Fruit fly (Drosophila melanogaster) whole organism, prepupa: Measurements from ENCODE around the gene stac.

Experiments
- Blimp-1 ChIP-seq: fragments of 200-800 bp; sonication (Bioruptor generic); optimal IDR thresholded peaks from 3 replicates; lab custom pipeline; 2017; ENCODE audit warnings: missing biosample characterization, missing genetic modification characterization, mild to moderate bottlenecking, moderate library complexity, missing genetic modification reagents
- CG10631 ChIP-seq: fragments of 200-800 bp; sonication (Bioruptor generic); optimal IDR thresholded peaks from 2 replicates; lab custom pipeline; 2016; ENCODE audit warnings: missing biosample characterization, missing genetic modification characterization
- CG10669 ChIP-seq: fragments of 200-800 bp; sonication (Bioruptor generic); optimal IDR thresholded peaks from 3 replicates; lab custom pipeline; 2018; ENCODE audit warnings: missing biosample characterization, mild to moderate bottlenecking, missing genetic modification characterization, moderate library complexity
- CG11294 ChIP-seq: fragments of 200-800 bp; sonication (Bioruptor generic); IDR thresholded peaks from 2 replicates; pipeline ENCODE4 v1.3.6; 2022; ENCODE audit warnings: missing biosample characterization, missing genetic modification characterization
- CG11762 ChIP-seq: fragments of 200-800 bp; sonication (Bioruptor generic); optimal IDR thresholded peaks from 3 replicates; lab custom pipeline; 2016; ENCODE audit warnings: missing biosample characterization, missing genetic modification characterization; ENCODE audit not compliant: insufficient read depth
- CG11902 ChIP-seq: fragments of 200-800 bp; sonication (Bioruptor generic); optimal IDR thresholded peaks from 3 replicates; lab custom pipeline; 2016; ENCODE audit warnings: missing biosample characterization, missing genetic modification characterization
- CG15336 ChIP-seq: fragments of 200-800 bp; sonication (Bioruptor generic); IDR thresholded peaks from 2 replicates; pipeline ENCODE4 v1.3.6; 2022; ENCODE audit warnings: missing biosample characterization, missing genetic modification characterization
- CG16779 ChIP-seq: fragments of 200-800 bp; sonication (Bioruptor generic); optimal IDR thresholded peaks from 3 replicates; lab custom pipeline; 2017; ENCODE audit warnings: missing biosample characterization, mild to moderate bottlenecking, missing genetic modification characterization
- CG3032 ChIP-seq: fragments of 200-800 bp; optimal IDR thresholded peaks from 2 replicates; lab custom pipeline; 2019; ENCODE audit warnings: missing biosample characterization, mild to moderate bottlenecking, missing genetic modification characterization, moderate library complexity
- CG31627 ChIP-seq: fragments of 200-800 bp; sonication (Bioruptor generic); optimal IDR thresholded peaks from 3 replicates; lab custom pipeline; 2016; ENCODE audit warnings: missing biosample characterization, missing genetic modification characterization
- CG32006 ChIP-seq: fragments of 200-800 bp; sonication (Bioruptor generic); optimal IDR thresholded peaks from 3 replicates; lab custom pipeline; 2017; ENCODE audit warnings: missing biosample characterization, mild to moderate bottlenecking, missing genetic modification characterization
- CG3919 ChIP-seq: fragments of 200-800 bp; sonication (Bioruptor generic); optimal IDR thresholded peaks from 3 replicates; lab custom pipeline; 2016; ENCODE audit warnings: missing biosample characterization, missing genetic modification characterization
- CG4318 ChIP-seq: fragments of 200-800 bp; sonication (Bioruptor generic); optimal IDR thresholded peaks from 3 replicates; lab custom pipeline; 2017; ENCODE audit warnings: missing biosample characterization, mild to moderate bottlenecking, missing genetic modification characterization
- CG6163 ChIP-seq: fragments of 200-800 bp; sonication (Bioruptor generic); IDR thresholded peaks from 3 replicates; pipeline ENCODE4 v1.3.6; 2022; ENCODE audit warnings: missing biosample characterization, missing genetic modification characterization
- CG6276 ChIP-seq: fragments of 200-800 bp; sonication (Bioruptor generic); optimal IDR thresholded peaks from 2 replicates; lab custom pipeline; 2017; ENCODE audit warnings: missing biosample characterization, mild to moderate bottlenecking, missing genetic modification characterization
- CG6792 ChIP-seq: fragments of 200-800 bp; sonication (Bioruptor generic); optimal IDR thresholded peaks from 3 replicates; lab custom pipeline; 2016; ENCODE audit warnings: missing biosample characterization, missing genetic modification characterization
- CG6854 ChIP-seq: fragments of 200-800 bp; sonication (Bioruptor generic); optimal IDR thresholded peaks from 2 replicates; lab custom pipeline; 2017; ENCODE audit warnings: missing biosample characterization, mild to moderate bottlenecking, missing genetic modification characterization
- CG7368 ChIP-seq: fragments of 200-800 bp; sonication (Bioruptor generic); optimal IDR thresholded peaks from 3 replicates; lab custom pipeline; 2016; ENCODE audit warnings: missing biosample characterization, missing genetic modification characterization
- CG8119 ChIP-seq: fragments of 200-800 bp; sonication (Bioruptor generic); IDR thresholded peaks from 3 replicates; pipeline ENCODE4 v1.3.6; 2022; ENCODE audit warnings: missing biosample characterization, missing genetic modification characterization
- CG8632 ChIP-seq: fragments of 200-800 bp; sonication (Bioruptor generic); optimal IDR thresholded peaks from 3 replicates; lab custom pipeline; 2016; ENCODE audit warnings: missing biosample characterization, missing genetic modification characterization
- CG9139 ChIP-seq: fragments of 200-800 bp; sonication (Bioruptor generic); optimal IDR thresholded peaks from 3 replicates; lab custom pipeline; 2017; ENCODE audit warnings: missing biosample characterization, mild to moderate bottlenecking, missing genetic modification characterization
- Eip75B ChIP-seq: fragments of 200-800 bp; sonication (Bioruptor generic); optimal IDR thresholded peaks from 3 replicates; lab custom pipeline; 2016; ENCODE audit warnings: missing biosample characterization, missing genetic modification characterization
- Eip78C ChIP-seq: fragments of 200-800 bp; sonication (Bioruptor generic); peaks from one replicate; lab custom pipeline; 2016; ENCODE audit warnings: missing biosample characterization, missing genetic modification characterization
- Ets21C ChIP-seq: fragments of 200-800 bp; sonication (Bioruptor generic); optimal IDR thresholded peaks from 3 replicates; lab custom pipeline; 2016; ENCODE audit warnings: missing biosample characterization, missing genetic modification characterization
- Ets96B ChIP-seq: fragments of 200-800 bp; optimal IDR thresholded peaks from 2 replicates; lab custom pipeline; 2019; ENCODE audit warnings: missing biosample characterization, mild to moderate bottlenecking, missing genetic modification characterization, moderate library complexity
- Hr38 ChIP-seq: sonication (Bioruptor generic); optimal IDR thresholded peaks from 2 replicates; lab custom pipeline; 2016; ENCODE audit warnings: missing biosample characterization, missing genetic modification characterization
- Hr39 ChIP-seq: fragments of 200-800 bp; sonication (Bioruptor generic); optimal IDR thresholded peaks from 2 replicates; lab custom pipeline; 2016; ENCODE audit warnings: missing biosample characterization, missing genetic modification characterization
- Hr4 ChIP-seq: fragments of 200-800 bp; sonication (Bioruptor generic); optimal IDR thresholded peaks from 3 replicates; lab custom pipeline; 2016; ENCODE audit warnings: missing biosample characterization, missing genetic modification characterization
- Met ChIP-seq: fragments of 200-800 bp; sonication (Bioruptor generic); optimal IDR thresholded peaks from 3 replicates; lab custom pipeline; 2016; ENCODE audit warnings: missing biosample characterization, missing genetic modification characterization
- OdsH ChIP-seq: fragments of 200-800 bp; sonication (Bioruptor generic); optimal IDR thresholded peaks from 3 replicates; lab custom pipeline; 2016; ENCODE audit warnings: missing biosample characterization, missing genetic modification characterization
- Sox102F ChIP-seq: fragments of 200-800 bp; sonication (Bioruptor generic); optimal IDR thresholded peaks from 2 replicates; lab custom pipeline; 2016; ENCODE audit warnings: missing biosample characterization, mild to moderate bottlenecking, missing genetic modification characterization
- Sox14 ChIP-seq: fragments of 200-800 bp; sonication (Bioruptor generic); optimal IDR thresholded peaks from 3 replicates; lab custom pipeline; 2016; ENCODE audit warnings: missing biosample characterization, missing genetic modification characterization
- Sox15 ChIP-seq: fragments of 200-800 bp; sonication (Bioruptor generic); optimal IDR thresholded peaks from 3 replicates; lab custom pipeline; 2016; ENCODE audit warnings: missing biosample characterization, missing genetic modification characterization
- achi ChIP-seq: fragments of 200-800 bp; sonication (Bioruptor generic); optimal IDR thresholded peaks from 3 replicates; lab custom pipeline; 2016; ENCODE audit warnings: missing biosample characterization, missing genetic modification characterization
- acj6 ChIP-seq: fragments of 200-800 bp; sonication (Bioruptor generic); optimal IDR thresholded peaks from 3 replicates; lab custom pipeline; 2016; ENCODE audit warnings: missing biosample characterization, missing genetic modification characterization
- cyc ChIP-seq: fragments of 200-800 bp; sonication (Bioruptor generic); optimal IDR thresholded peaks from 3 replicates; lab custom pipeline; 2016; ENCODE audit warnings: missing biosample characterization, missing genetic modification characterization
- dac ChIP-seq: fragments of 200-800 bp; sonication (Bioruptor generic); optimal IDR thresholded peaks from 2 replicates; lab custom pipeline; 2017; ENCODE audit warnings: missing biosample characterization, mild to moderate bottlenecking, missing genetic modification characterization
- dsx ChIP-seq: fragments of 200-800 bp; optimal IDR thresholded peaks from 3 replicates; lab custom pipeline; 2019; ENCODE audit warnings: missing biosample characterization, mild to moderate bottlenecking, missing genetic modification characterization, moderate library complexity; ENCODE audit not compliant: poor library complexity, severe bottlenecking
- eg ChIP-seq: fragments of 200-800 bp; sonication (Bioruptor generic); IDR thresholded peaks from 3 replicates; pipeline ENCODE4 v1.3.6; 2022; ENCODE audit warnings: missing biosample characterization, missing genetic modification characterization
- esn ChIP-seq: fragments of 200-800 bp; sonication (Bioruptor generic); optimal IDR thresholded peaks from 2 replicates; lab custom pipeline; 2016; ENCODE audit warnings: missing biosample characterization, mild to moderate bottlenecking, missing genetic modification characterization, moderate library complexity
- fd59A ChIP-seq: fragments of 200-800 bp; sonication (Bioruptor generic); optimal IDR thresholded peaks from 2 replicates; lab custom pipeline; 2017; ENCODE audit warnings: missing biosample characterization, mild to moderate bottlenecking, missing genetic modification characterization, missing genetic modification reagents
- fd85E ChIP-seq: fragments of 200-800 bp; sonication (Bioruptor generic); optimal IDR thresholded peaks from 3 replicates; lab custom pipeline; 2016; ENCODE audit warnings: missing biosample characterization, missing genetic modification characterization
- lz ChIP-seq: fragments of 200-800 bp; sonication (Bioruptor generic); optimal IDR thresholded peaks from 3 replicates; lab custom pipeline; 2016; ENCODE audit warnings: missing biosample characterization, missing genetic modification characterization
- net ChIP-seq: fragments of 200-800 bp; sonication (Bioruptor generic); optimal IDR thresholded peaks from 3 replicates; lab custom pipeline; 2016; ENCODE audit warnings: missing biosample characterization, missing genetic modification characterization
- pdm3 ChIP-seq: fragments of 200-800 bp; sonication (Bioruptor generic); optimal IDR thresholded peaks from 3 replicates; lab custom pipeline; 2016; ENCODE audit warnings: missing biosample characterization, missing genetic modification characterization
- salr ChIP-seq, 2 experiments: fragments of 200-800 bp; sonication (Bioruptor generic); optimal IDR thresholded peaks; 3 replicates each; lab custom pipeline; 2016 to 2018; ENCODE audit warnings: missing biosample characterization in 2 of 2, missing genetic modification characterization in 2 of 2, mild to moderate bottlenecking in 1 of 2
- spab ChIP-seq: fragments of 200-800 bp; sonication (Bioruptor generic); optimal IDR thresholded peaks from 2 replicates; lab custom pipeline; 2017; ENCODE audit warnings: missing biosample characterization, mild to moderate bottlenecking, missing genetic modification characterization, missing genetic modification reagents
- ss ChIP-seq, 2 experiments: fragments of 200-800 bp; sonication (Bioruptor generic); optimal IDR thresholded peaks; 2 replicates in 1 of 2; 3 replicates in 1 of 2; lab custom pipeline; 2017 to 2018; ENCODE audit warnings: mild to moderate bottlenecking in 2 of 2, missing biosample characterization in 2 of 2, missing genetic modification characterization in 2 of 2, moderate library complexity in 1 of 2
- svp ChIP-seq: fragments of 200-800 bp; sonication (Bioruptor generic); peaks from one replicate; lab custom pipeline; 2016; ENCODE audit warnings: missing biosample characterization, missing genetic modification characterization
- topi ChIP-seq: fragments of 200-800 bp; sonication (Bioruptor generic); optimal IDR thresholded peaks from 3 replicates; lab custom pipeline; 2016; ENCODE audit warnings: missing biosample characterization, missing genetic modification characterization
- vri ChIP-seq: fragments of 200-800 bp; sonication (Bioruptor generic); optimal IDR thresholded peaks from 3 replicates; lab custom pipeline; 2016; ENCODE audit warnings: missing biosample characterization, mild to moderate bottlenecking, missing genetic modification characterization

stac gene

dm6 chr3R:25024895-25025557, 31.1 kb upstream of the stac start, which contains the start of the genes EMC6 and Hr96:
TSS of gene EMC6 (minus strand) at chr3R:25025017.
TSS of gene Hr96 (plus strand) at chr3R:25025235.
- TF ChIP-seq Blimp-1 (GFP tag; lab: Kevin White, UChicago) (peak; percentile 62), vri (GFP tag; lab: Kevin White, UChicago) (no peak), Ets96B (peak; percentile 84), CG3919 (peak; percentile 94), CG4318 (GFP tag; lab: Kevin White, UChicago) (no peak), CG7368 (peak; percentile 85), CG32006 (no peak), topi (GFP tag; lab: Kevin White, UChicago) (peak; percentile 91), achi (GFP tag; lab: Kevin White, UChicago) (peak; percentile 88), salr (GFP tag; optimal IDR thresholded peaks at IDR 0.05; lab: Kevin White, UChicago) (peak in 1 of 2 experiments; percentile 89), CG3032 (peak; percentile 90), OdsH (peak; percentile 94), eg (GFP tag; lab: Robert Waterston, UW) (peak; percentile 94), Sox102F (GFP tag; lab: Kevin White, UChicago) (peak; percentile 93), Sox15 (GFP tag; lab: Kevin White, UChicago) (peak; percentile 87), CG8632 (GFP tag; lab: Kevin White, UChicago) (peak; percentile 88), Ets21C (GFP tag; lab: Kevin White, UChicago) (peak; percentile 90), CG10631 (GFP tag; lab: Kevin White, UChicago) (peak; percentile 93), pdm3 (GFP tag; lab: Kevin White, UChicago) (peak; percentile 95), spab (GFP tag; lab: Kevin White, UChicago) (peak; percentile 75), CG11294 (peak; percentile 89), svp (peak; percentile 98), CG16779 (tag; lab: Kevin White, UChicago) (peak; percentile 79), cyc (GFP tag; lab: Kevin White, UChicago) (peak; percentile 94), acj6 (peak; percentile 94), Hr39 (GFP tag; lab: Kevin White, UChicago) (peak; percentile 92), CG6854 (GFP tag; lab: Kevin White, UChicago) (peak; percentile 73), CG10669 (GFP tag; lab: Kevin White, UChicago) (peak; percentile 87), CG8119 (peak; percentile 84), net (peak; percentile 90), fd59A (GFP tag; lab: Kevin White, UChicago) (peak; percentile 77), Sox14 (GFP tag; lab: Kevin White, UChicago) (peak; percentile 93), Met (GFP tag; lab: Kevin White, UChicago) (peak; percentile 93), Hr4 (GFP tag; lab: Kevin White, UChicago) (peak; percentile 94), CG11902 (GFP tag; lab: Kevin White, UChicago) (peak; percentile 85), CG6276 (GFP tag; lab: Kevin White, UChicago) (no peak), esn (peak; percentile 95), ss (GFP tag; optimal IDR thresholded peaks at IDR 0.05; lab: Kevin White, UChicago) (peak in 1 of 2 experiments; percentile 84), CG6792 (GFP tag; lab: Kevin White, UChicago) (peak; percentile 88), fd85E (GFP tag; lab: Kevin White, UChicago) (peak; percentile 62), CG31627 (GFP tag; lab: Kevin White, UChicago) (peak; percentile 93), Eip78C (GFP tag; lab: Kevin White, UChicago) (peak; percentile 97), Hr38 (GFP tag; lab: Kevin White, UChicago) (peak; percentile 54), Eip75B (GFP tag; lab: Kevin White, UChicago) (peak; percentile 93), dac (peak; percentile 77), CG9139 (GFP tag; lab: Kevin White, UChicago) (no peak), CG6163 (GFP tag; lab: Robert Waterston, UW) (peak; percentile 96), CG11762 (GFP tag; lab: Kevin White, UChicago) (peak; percentile 87), lz (peak; percentile 94), CG15336 (peak; percentile 84), dsx (GFP tag; lab: Kevin White, UChicago) (peak; percentile 81)
